Worm (Caenorhabditis elegans): ENCODE data around the gene lips-12.

DNA sequence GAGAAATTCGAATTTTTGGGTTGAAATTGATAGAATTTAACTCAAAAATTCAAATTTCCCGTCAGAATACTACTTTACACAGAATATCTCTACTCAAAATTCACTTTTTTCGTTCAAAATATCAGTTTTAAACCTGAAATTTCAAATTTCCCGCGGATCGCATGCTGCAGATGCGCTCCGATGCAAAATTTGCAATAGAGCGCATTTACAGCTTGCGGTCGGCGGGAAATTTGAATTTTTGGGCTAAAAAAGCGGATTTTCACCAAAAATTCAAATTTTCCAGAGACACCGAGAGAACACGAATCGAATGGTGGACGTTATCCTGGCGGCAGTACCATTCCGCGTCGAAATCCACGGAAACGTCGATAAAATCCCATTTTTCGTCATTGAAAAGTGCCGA is 10.7 kb upstream of the lips-12 start:
- TF ChIP-seq cog-1 (tag; optimal IDR thresholded peaks at IDR 0.05) (no peak), ztf-29 (GFP tag; IDR thresholded peaks at IDR 0.05) (no peak), med-1 (GFP tag; optimal IDR thresholded peaks at IDR 0.05; ENCODE audit: insufficient read depth) (no peak), ref-1 (GFP tag; conservative IDR thresholded peaks at IDR 0.05) (no peak), flt-1 (GFP tag; IDR thresholded peaks at IDR 0.05) (no peak), T22C8.4 (GFP tag; IDR thresholded peaks at IDR 0.05) (no peak), ztf-23 (GFP tag; IDR thresholded peaks at IDR 0.05) (no peak), klf-2 (GFP tag; conservative IDR thresholded peaks at IDR 0.05) (no peak), tab-1 (GFP tag; IDR thresholded peaks at IDR 0.05) (no peak)

Data from whole organism, midembryonic.